Worm (Caenorhabditis elegans) whole organism, L4 larva: ENCODE data around the gene F07H5.13.

Source experiments
- F10B5.3 ChIP-seq: sonication (generic microtip); optimal IDR thresholded peaks from 2 replicates; lab custom pipeline; 2016; ENCODE audit warnings: mild to moderate bottlenecking, missing genetic modification characterization, missing compliant biosample characterization
- F26F4.8 ChIP-seq: fragments of 200-800 bp; sonication (Bioruptor generic); conservative IDR thresholded peaks from 2 replicates; pipeline ENCODE4 v1.3.6; 2022; ENCODE audit warnings: missing genetic modification characterization, missing compliant biosample characterization
- F49E8.2 ChIP-seq: sonication (generic microtip); optimal IDR thresholded peaks from 2 replicates; lab custom pipeline; 2016; ENCODE audit warnings: missing compliant biosample characterization, mild to moderate bottlenecking, missing genetic modification characterization, borderline replicate concordance
- T20F7.1 ChIP-seq: fragments of 200-800 bp; sonication (Bioruptor generic); optimal IDR thresholded peaks from 2 replicates; lab custom pipeline; 2018; ENCODE audit warnings: mild to moderate bottlenecking, missing genetic modification characterization, missing compliant biosample characterization
- T26A8.4 ChIP-seq: fragments of 200-800 bp; sonication (Bioruptor generic); IDR thresholded peaks from 2 replicates; pipeline ENCODE4 v1.3.6; 2022; ENCODE audit warnings: missing genetic modification characterization, missing compliant biosample characterization
- Y105C5A.15 ChIP-seq: fragments of 200-800 bp; sonication (Bioruptor generic); IDR thresholded peaks from 2 replicates; pipeline ENCODE4 v1.3.6; 2022; ENCODE audit warnings: missing genetic modification characterization, missing compliant biosample characterization
- Y48G9A.11 ChIP-seq: fragments of 200-800 bp; sonication (Bioruptor generic); IDR thresholded peaks from 2 replicates; pipeline ENCODE4 v1.3.6; 2022; ENCODE audit warnings: missing genetic modification reagents, missing genetic modification characterization, missing compliant biosample characterization
- Y5F2A.4 ChIP-seq: fragments of 200-800 bp; sonication (Bioruptor generic); optimal IDR thresholded peaks from 2 replicates; lab custom pipeline; 2018; ENCODE audit warnings: mild to moderate bottlenecking, missing genetic modification characterization, missing compliant biosample characterization
- ZK337.2 ChIP-seq: fragments of 200-800 bp; sonication (Bioruptor generic); IDR thresholded peaks from 2 replicates; pipeline ENCODE4 v1.3.6; 2022; ENCODE audit warnings: missing genetic modification reagents, missing genetic modification characterization, missing compliant biosample characterization
- ZK546.5 ChIP-seq, 2 experiments: sonication (generic microtip); optimal IDR thresholded peaks; 2 replicates each; lab custom pipeline; 2017; ENCODE audit warnings: missing biosample characterization in 2 of 2, missing genetic modification characterization in 2 of 2
- aha-1 ChIP-seq: fragments of 150-350 bp; peaks from one replicate; lab custom pipeline; 2014; ENCODE audit warnings: missing biosample characterization, missing genetic modification characterization
- aly-2 ChIP-seq: sonication (generic microtip); optimal IDR thresholded peaks from 2 replicates; lab custom pipeline; 2018; ENCODE audit warnings: missing biosample characterization, missing genetic modification characterization
- ama-1 ChIP-seq: fragments of 150-350 bp; optimal IDR thresholded peaks from 2 replicates; lab custom pipeline; 2014; ENCODE audit warnings: inconsistent platforms, mixed read lengths
- attf-4 ChIP-seq: sonication (generic microtip); optimal IDR thresholded peaks from 3 replicates; lab custom pipeline; 2017; ENCODE audit warnings: missing biosample characterization, missing genetic modification characterization
- ceh-44 ChIP-seq: fragments of 200-800 bp; sonication (Bioruptor generic); IDR thresholded peaks from 2 replicates; pipeline ENCODE4 v1.3.6; 2022; ENCODE audit warnings: missing genetic modification reagents, missing genetic modification characterization, missing compliant biosample characterization
- ceh-82 ChIP-seq: sonication (generic microtip); optimal IDR thresholded peaks from 2 replicates; lab custom pipeline; 2017; ENCODE audit warnings: missing biosample characterization, missing genetic modification characterization
- cey-2 ChIP-seq: sonication (generic microtip); optimal IDR thresholded peaks from 3 replicates; lab custom pipeline; 2017; ENCODE audit warnings: missing genetic modification characterization, mild to moderate bottlenecking, missing compliant biosample characterization, antibody characterized with exemption, borderline replicate concordance; ENCODE audit not compliant: insufficient read depth
- ctbp-1 ChIP-seq: fragments of 200-800 bp; sonication (Bioruptor generic); IDR thresholded peaks from 2 replicates; pipeline ENCODE4 v1.3.6; 2022; ENCODE audit warnings: missing genetic modification reagents, missing genetic modification characterization, missing compliant biosample characterization
- daf-12 ChIP-seq: fragments of 150-350 bp; optimal IDR thresholded peaks from 2 replicates; lab custom pipeline; 2014; ENCODE audit warnings: missing biosample characterization, missing genetic modification reagents, missing genetic modification characterization
- daf-16 ChIP-seq, 3 experiments: sonication (generic microtip); optimal IDR thresholded peaks; 2 replicates each; lab custom pipeline; 2016 to 2017; ENCODE audit warnings: missing genetic modification characterization in 3 of 3, missing genetic modification reagents in 3 of 3, mild to moderate bottlenecking in 2 of 3, missing compliant biosample characterization in 2 of 3, missing biosample characterization in 1 of 3, moderate library complexity in 1 of 3
- daf-19 ChIP-seq: fragments of 200-800 bp; sonication (Bioruptor generic); conservative IDR thresholded peaks from 2 replicates; pipeline ENCODE4 v1.3.6; 2022; ENCODE audit warnings: missing genetic modification characterization, missing compliant biosample characterization
- dve-1 ChIP-seq: sonication (generic microtip); optimal IDR thresholded peaks from 2 replicates; lab custom pipeline; 2017; ENCODE audit warnings: antibody characterized with exemption, mild to moderate bottlenecking, missing genetic modification characterization, missing compliant biosample characterization; ENCODE audit not compliant: insufficient read depth
- hif-1 ChIP-seq, 2 experiments: sonication (generic microtip); optimal IDR thresholded peaks; 2 replicates each; lab custom pipeline; 2016 to 2017; ENCODE audit warnings: missing compliant biosample characterization in 2 of 2, missing genetic modification characterization in 2 of 2, missing genetic modification reagents in 2 of 2, missing genotype in 2 of 2, mild to moderate bottlenecking in 1 of 2
- hlh-11 ChIP-seq: fragments of 200-800 bp; sonication (Bioruptor generic); optimal IDR thresholded peaks from 2 replicates; lab custom pipeline; 2018; ENCODE audit warnings: mild to moderate bottlenecking, missing genetic modification characterization, missing compliant biosample characterization
- hlh-30 ChIP-seq: sonication (generic microtip); optimal IDR thresholded peaks from 2 replicates; lab custom pipeline; 2017; ENCODE audit warnings: antibody characterized with exemption, mild to moderate bottlenecking, missing genetic modification characterization, missing compliant biosample characterization; ENCODE audit not compliant: insufficient read depth
- jun-1 ChIP-seq: fragments of 150-350 bp; optimal IDR thresholded peaks from 2 replicates; lab custom pipeline; 2014; ENCODE audit warnings: missing biosample characterization, missing genetic modification reagents, missing genetic modification characterization
- lin-29 ChIP-seq: fragments of 200-800 bp; sonication (Bioruptor generic); IDR thresholded peaks from 2 replicates; pipeline ENCODE4 v1.3.6; 2022; ENCODE audit warnings: missing genetic modification reagents, missing genetic modification characterization, missing compliant biosample characterization
- lin-38 ChIP-seq: fragments of 200-800 bp; sonication (Bioruptor generic); IDR thresholded peaks from 2 replicates; pipeline ENCODE4 v1.3.6; 2022; ENCODE audit warnings: missing genetic modification reagents, missing genetic modification characterization, missing compliant biosample characterization
- lir-3 ChIP-seq: sonication (generic microtip); optimal IDR thresholded peaks from 2 replicates; lab custom pipeline; 2016; ENCODE audit warnings: mild to moderate bottlenecking, missing genetic modification characterization, missing compliant biosample characterization
- lsy-2 ChIP-seq, 2 experiments: fragments of 150-350 bp in 1 of 2; sonication (generic microtip) in 1 of 2; optimal IDR thresholded peaks; 2 replicates each; lab custom pipeline; 2014 to 2017; ENCODE audit warnings: missing biosample characterization in 2 of 2, missing genetic modification characterization in 2 of 2
- mdl-1 ChIP-seq, 2 experiments: fragments of 150-350 bp in 1 of 2; sonication (generic microtip) in 1 of 2; optimal IDR thresholded peaks; 2 replicates each; lab custom pipeline; 2014 to 2017; ENCODE audit warnings: missing biosample characterization in 2 of 2, missing genetic modification characterization in 2 of 2
- mep-1 ChIP-seq: fragments of 150-350 bp; sonication (generic microtip); optimal IDR thresholded peaks from 3 replicates; lab custom pipeline; 2014; ENCODE audit warnings: missing biosample characterization, missing genetic modification characterization
- nhr-10 ChIP-seq: fragments of 150-350 bp; optimal IDR thresholded peaks from 2 replicates; lab custom pipeline; 2014; ENCODE audit warnings: missing biosample characterization, missing genetic modification characterization
- nhr-102 ChIP-seq: sonication (generic microtip); optimal IDR thresholded peaks from 2 replicates; lab custom pipeline; 2016; ENCODE audit warnings: mild to moderate bottlenecking, missing genetic modification characterization, moderate library complexity, missing compliant biosample characterization
- nhr-111 ChIP-seq: fragments of 200-800 bp; sonication (Bioruptor generic); optimal IDR thresholded peaks from 2 replicates; lab custom pipeline; 2018; ENCODE audit warnings: mild to moderate bottlenecking, missing genetic modification characterization, missing compliant biosample characterization
- nhr-41 ChIP-seq: fragments of 200-800 bp; sonication (Bioruptor generic); IDR thresholded peaks from 2 replicates; pipeline ENCODE4 v1.3.6; 2022; ENCODE audit warnings: missing genetic modification reagents, missing genetic modification characterization, missing compliant biosample characterization
- nhr-42 ChIP-seq: fragments of 200-800 bp; sonication (Bioruptor generic); IDR thresholded peaks from 2 replicates; pipeline ENCODE4 v1.3.6; 2022; ENCODE audit warnings: missing genetic modification characterization, missing compliant biosample characterization
- nhr-48 ChIP-seq: sonication (generic microtip); optimal IDR thresholded peaks from 2 replicates; lab custom pipeline; 2016; ENCODE audit warnings: mild to moderate bottlenecking, missing genetic modification characterization, missing compliant biosample characterization
- nhr-6 ChIP-seq: fragments of 150-350 bp; optimal IDR thresholded peaks from 2 replicates; lab custom pipeline; 2014; ENCODE audit warnings: missing biosample characterization, missing genetic modification characterization
- pha-4 ChIP-seq, 2 experiments: fragments of 150-350 bp in 1 of 2; fragments of 200-800 bp in 1 of 2; sonication (Bioruptor generic) in 1 of 2; IDR thresholded peaks in 1 of 2; optimal IDR thresholded peaks in 1 of 2; 2 replicates each; pipeline versions ENCODE4 v1.3.6 to Lab custom; 2014 to 2022; ENCODE audit warnings: missing genetic modification characterization in 2 of 2, missing genetic modification reagents in 2 of 2, missing biosample characterization in 1 of 2, missing compliant biosample characterization in 1 of 2
- set-16 ChIP-seq: fragments of 200-800 bp; sonication (Bioruptor generic); IDR thresholded peaks from 2 replicates; pipeline ENCODE4 v1.3.6; 2022; ENCODE audit warnings: missing genetic modification reagents, missing genetic modification characterization, missing compliant biosample characterization
- skn-1 ChIP-seq: fragments of 150-350 bp; optimal IDR thresholded peaks from 2 replicates; lab custom pipeline; 2014; ENCODE audit warnings: missing biosample characterization, missing genetic modification characterization
- snpc-4 ChIP-seq: fragments of 150-350 bp; optimal IDR thresholded peaks from 2 replicates; lab custom pipeline; 2014; ENCODE audit warnings: missing biosample characterization, missing genetic modification characterization
- spr-1 ChIP-seq: sonication (generic microtip); optimal IDR thresholded peaks from 2 replicates; lab custom pipeline; 2016; ENCODE audit warnings: mild to moderate bottlenecking, missing genetic modification characterization, missing compliant biosample characterization
- spr-3 ChIP-seq: fragments of 200-800 bp; sonication (Bioruptor generic); optimal IDR thresholded peaks from 2 replicates; lab custom pipeline; 2018; ENCODE audit warnings: mild to moderate bottlenecking, missing genetic modification characterization, missing compliant biosample characterization
- zfp-2 ChIP-seq: sonication (generic microtip); optimal IDR thresholded peaks from 2 replicates; lab custom pipeline; 2016; ENCODE audit warnings: mild to moderate bottlenecking, missing genetic modification characterization, missing compliant biosample characterization
- zfp-3 ChIP-seq: fragments of 200-800 bp; sonication (Bioruptor generic); conservative IDR thresholded peaks from 2 replicates; pipeline ENCODE4 v1.3.6; 2022; ENCODE audit warnings: missing genetic modification reagents, missing genetic modification characterization, missing compliant biosample characterization
- zip-11 ChIP-seq: fragments of 200-800 bp; sonication (Bioruptor generic); IDR thresholded peaks from 2 replicates; pipeline ENCODE4 v1.3.6; 2022; ENCODE audit warnings: missing genetic modification characterization, missing compliant biosample characterization

Gene F07H5.13

ce11 chrII:8742006-8742847, 48.1 kb upstream of the F07H5.13 start:
- TF ChIP-seq hif-1 (tag; optimal IDR thresholded peaks at IDR 0.05; lab: Kevin White, UChicago) (peak; percentile 11 to 31), T20F7.1 (GFP tag; lab: Kevin White, UChicago) (no peak), ama-1 (lab: Kevin White, UChicago) (no peak), hlh-30 (tag; lab: Kevin White, UChicago) (peak; percentile 85), snpc-4 (tag; lab: Kevin White, UChicago) (no peak), lin-29 (GFP tag; lab: Robert Waterston, UW) (no peak), nhr-42 (GFP tag; lab: Robert Waterston, UW) (no peak), nhr-48 (tag; lab: Kevin White, UChicago) (peak; percentile 96), nhr-41 (GFP tag; lab: Robert Waterston, UW) (no peak), daf-16 (GFP tag; optimal IDR thresholded peaks at IDR 0.05; lab: Kevin White, UChicago) (no peak), daf-16 (tag; optimal IDR thresholded peaks at IDR 0.05; lab: Kevin White, UChicago) (peak; percentile 76), aly-2 (tag; lab: Kevin White, UChicago) (no peak), ceh-44 (no peak), T26A8.4 (no peak), ceh-82 (tag; lab: Kevin White, UChicago) (no peak), attf-4 (tag; lab: Kevin White, UChicago) (no peak), cey-2 (tag; lab: Kevin White, UChicago) (peak; percentile 74), spr-1 (tag; lab: Kevin White, UChicago) (no peak), aha-1 (tag; lab: Kevin White, UChicago) (peak; percentile 99), mdl-1 (tag; optimal IDR thresholded peaks at IDR 0.05; lab: Kevin White, UChicago) (peak; percentile 91 to 92), daf-12 (tag; lab: Kevin White, UChicago) (no peak), nhr-10 (no peak), ZK337.2 (no peak), zip-11 (no peak), set-16 (GFP tag; lab: Robert Waterston, UW) (no peak), mep-1 (tag; lab: Kevin White, UChicago) (peak; percentile 34), nhr-111 (GFP tag; lab: Kevin White, UChicago) (no peak), lin-38 (GFP tag; lab: Robert Waterston, UW) (no peak), dve-1 (peak; percentile 68), lir-3 (tag; lab: Kevin White, UChicago) (no peak), Y48G9A.11 (GFP tag; lab: Robert Waterston, UW) (no peak), Y5F2A.4 (no peak), nhr-102 (tag; lab: Kevin White, UChicago) (peak; percentile 58), jun-1 (tag; lab: Kevin White, UChicago) (no peak), hlh-11 (peak; percentile 80), daf-19 (no peak), lsy-2 (tag; optimal IDR thresholded peaks at IDR 0.05; lab: Kevin White, UChicago) (peak in 1 of 2 experiments; percentile 58), pha-4 (GFP tag; IDR thresholded peaks at IDR 0.05; lab: Robert Waterston, UW) (peak; percentile 49; the same call in 1 of the 2 replicates), pha-4 (tag; optimal IDR thresholded peaks at IDR 0.05; lab: Kevin White, UChicago) (no peak), ZK546.5 (tag; optimal IDR thresholded peaks at IDR 0.05; lab: Kevin White, UChicago) (no peak), skn-1 (tag; lab: Kevin White, UChicago) (no peak), Y105C5A.15 (GFP tag; lab: Robert Waterston, UW) (no peak), F49E8.2 (tag; lab: Kevin White, UChicago) (no peak), F26F4.8 (no peak), zfp-2 (no peak), spr-3 (GFP tag; lab: Kevin White, UChicago) (no peak), nhr-6 (tag; lab: Kevin White, UChicago) (no peak), zfp-3 (GFP tag; lab: Robert Waterston, UW) (0 out of 2 replicates have a peak, but pooled peaks have one; percentile 6), F10B5.3 (no peak), ctbp-1 (GFP tag; lab: Robert Waterston, UW) (no peak)
